Fruit fly (Drosophila melanogaster) whole organism, embryonic: Measurements from ENCODE around the gene lectin-33A.

ENCODE experiments used
- Atf6 ChIP-seq: fragments of 200-800 bp; sonication (Bioruptor generic); IDR thresholded peaks from 2 replicates; pipeline ENCODE4 v1.3.6; 2022; ENCODE audit warnings: missing biosample characterization, missing genetic modification characterization
- C15 ChIP-seq: fragments of 200-800 bp; sonication (Bioruptor generic); IDR thresholded peaks from 3 replicates; pipeline ENCODE4 v1.3.6; 2022; ENCODE audit warnings: missing biosample characterization, missing genetic modification characterization
- CG11247 ChIP-seq: fragments of 200-800 bp; sonication (Bioruptor generic); IDR thresholded peaks from 2 replicates; pipeline ENCODE4 v1.3.6; 2022; ENCODE audit warnings: missing biosample characterization, missing genetic modification characterization
- CG11504 ChIP-seq: fragments of 200-800 bp; sonication (Bioruptor generic); optimal IDR thresholded peaks from 3 replicates; lab custom pipeline; 2019; ENCODE audit warnings: missing biosample characterization, mild to moderate bottlenecking, missing genetic modification characterization, moderate library complexity
- CG11723 ChIP-seq: fragments of 200-800 bp; sonication (Bioruptor generic); optimal IDR thresholded peaks from 2 replicates; lab custom pipeline; 2017; ENCODE audit warnings: missing biosample characterization, mild to moderate bottlenecking, missing genetic modification characterization
- CG12391 ChIP-seq: fragments of 200-800 bp; sonication (Bioruptor generic); optimal IDR thresholded peaks from 3 replicates; lab custom pipeline; 2018; ENCODE audit warnings: missing biosample characterization, mild to moderate bottlenecking, missing genetic modification characterization, moderate library complexity
- CG13287 ChIP-seq: fragments of 200-800 bp; sonication (Bioruptor generic); IDR thresholded peaks from 2 replicates; pipeline ENCODE4 v1.3.6; 2022; ENCODE audit warnings: missing biosample characterization, missing genetic modification characterization; ENCODE audit not compliant: partially characterized antibody
- CG1602 ChIP-seq: fragments of 200-800 bp; sonication (Bioruptor generic); optimal IDR thresholded peaks from 3 replicates; lab custom pipeline; 2016; ENCODE audit warnings: missing biosample characterization, missing genetic modification characterization
- CG1647 ChIP-seq: fragments of 200-800 bp; sonication (Bioruptor generic); optimal IDR thresholded peaks from 3 replicates; lab custom pipeline; 2016; ENCODE audit warnings: missing biosample characterization, missing genetic modification characterization
- CG17361 ChIP-seq: fragments of 200-800 bp; sonication (Bioruptor generic); IDR thresholded peaks from 3 replicates; pipeline ENCODE4 v1.3.6; 2022; ENCODE audit warnings: missing biosample characterization, missing genetic modification characterization
- CG17568 ChIP-seq: fragments of 200-800 bp; sonication (Bioruptor generic); optimal IDR thresholded peaks from 2 replicates; lab custom pipeline; 2018; ENCODE audit warnings: missing biosample characterization, mild to moderate bottlenecking, missing genetic modification characterization, moderate library complexity
- CG17829 ChIP-seq: fragments of 200-800 bp; optimal IDR thresholded peaks from 2 replicates; lab custom pipeline; 2019; ENCODE audit warnings: missing biosample characterization, mild to moderate bottlenecking, missing genetic modification characterization, moderate library complexity
- CG2116 ChIP-seq: fragments of 200-800 bp; sonication (Bioruptor generic); optimal IDR thresholded peaks from 3 replicates; lab custom pipeline; 2018; ENCODE audit warnings: missing biosample characterization, mild to moderate bottlenecking, missing genetic modification characterization
- CG30020 ChIP-seq: fragments of 200-800 bp; optimal IDR thresholded peaks from 2 replicates; lab custom pipeline; 2019; ENCODE audit warnings: missing biosample characterization, mild to moderate bottlenecking, missing genetic modification characterization, moderate library complexity
- CG32772 ChIP-seq: fragments of 200-800 bp; sonication (Bioruptor generic); IDR thresholded peaks from 2 replicates; pipeline ENCODE4 v1.3.6; 2022; ENCODE audit warnings: missing biosample characterization, missing genetic modification characterization
- CG4424 ChIP-seq: fragments of 200-800 bp; sonication (Bioruptor generic); optimal IDR thresholded peaks from 3 replicates; lab custom pipeline; 2016; ENCODE audit warnings: missing biosample characterization, missing genetic modification characterization
- CG4820 ChIP-seq: fragments of 200-800 bp; sonication (Bioruptor generic); optimal IDR thresholded peaks from 3 replicates; lab custom pipeline; 2016; ENCODE audit warnings: missing biosample characterization, missing genetic modification characterization
- CG7357 ChIP-seq: fragments of 200-800 bp; sonication (Bioruptor generic); IDR thresholded peaks from 3 replicates; pipeline ENCODE4 v1.3.6; 2022; ENCODE audit warnings: missing biosample characterization, missing genetic modification characterization
- CG7839 ChIP-seq: fragments of 200-800 bp; sonication (Bioruptor generic); optimal IDR thresholded peaks from 3 replicates; lab custom pipeline; 2018; ENCODE audit warnings: missing biosample characterization, mild to moderate bottlenecking, missing genetic modification characterization, moderate library complexity
- CG7928 ChIP-seq: fragments of 200-800 bp; sonication (Bioruptor generic); optimal IDR thresholded peaks from 2 replicates; lab custom pipeline; 2017; ENCODE audit warnings: missing biosample characterization, mild to moderate bottlenecking, missing genetic modification characterization
- CG7963 ChIP-seq: fragments of 200-800 bp; sonication (Bioruptor generic); IDR thresholded peaks from 3 replicates; pipeline ENCODE4 v1.3.6; 2022; ENCODE audit warnings: missing biosample characterization, missing genetic modification characterization; ENCODE audit not compliant: partially characterized antibody
- CG8765 ChIP-seq: fragments of 200-800 bp; sonication (Bioruptor generic); IDR thresholded peaks from 2 replicates; pipeline ENCODE4 v1.3.6; 2022; ENCODE audit warnings: missing biosample characterization, missing genetic modification characterization
- CG9876 ChIP-seq: fragments of 200-800 bp; sonication (Bioruptor generic); optimal IDR thresholded peaks from 2 replicates; lab custom pipeline; 2016; ENCODE audit warnings: missing biosample characterization, missing genetic modification characterization
- Elba2 ChIP-seq: fragments of 200-800 bp; sonication (Bioruptor generic); optimal IDR thresholded peaks from 3 replicates; lab custom pipeline; 2016; ENCODE audit warnings: missing biosample characterization, missing genetic modification characterization
- Ets65A ChIP-seq: fragments of 200-800 bp; sonication (Bioruptor generic); peaks from one replicate; lab custom pipeline; 2016; ENCODE audit warnings: missing biosample characterization, missing genetic modification characterization
- Gug ChIP-seq: fragments of 200-800 bp; sonication (Bioruptor generic); IDR thresholded peaks from 4 replicates; pipeline ENCODE4 v1.3.6; 2022; ENCODE audit warnings: missing biosample characterization, missing genetic modification characterization
- MESR4 ChIP-seq: fragments of 200-800 bp; sonication (Bioruptor generic); optimal IDR thresholded peaks from 2 replicates; lab custom pipeline; 2018; ENCODE audit warnings: missing biosample characterization, mild to moderate bottlenecking, missing genetic modification characterization, moderate library complexity
- PHDP ChIP-seq: fragments of 200-800 bp; sonication (Bioruptor generic); optimal IDR thresholded peaks from 3 replicates; lab custom pipeline; 2018; ENCODE audit warnings: missing biosample characterization, mild to moderate bottlenecking, missing genetic modification characterization, moderate library complexity
- Rx ChIP-seq: fragments of 200-800 bp; sonication (Bioruptor generic); IDR thresholded peaks from 2 replicates; pipeline ENCODE4 v1.3.6; 2022; ENCODE audit warnings: missing biosample characterization, missing genetic modification characterization
- Usf ChIP-seq: fragments of 200-800 bp; sonication (Bioruptor generic); optimal IDR thresholded peaks from 2 replicates; lab custom pipeline; 2017; ENCODE audit warnings: missing genotype, missing biosample characterization, missing genetic modification characterization
- Xrp1 ChIP-seq: fragments of 200-800 bp; sonication (Bioruptor generic); IDR thresholded peaks from 2 replicates; pipeline ENCODE4 v1.3.6; 2022; ENCODE audit warnings: missing biosample characterization, missing genetic modification characterization
- ab ChIP-seq: fragments of 200-800 bp; sonication (Bioruptor generic); optimal IDR thresholded peaks from 2 replicates; lab custom pipeline; 2016; ENCODE audit warnings: missing biosample characterization, missing genetic modification characterization
- chm ChIP-seq: fragments of 200-800 bp; sonication (Bioruptor generic); IDR thresholded peaks from 2 replicates; pipeline ENCODE4 v1.3.6; 2022; ENCODE audit warnings: missing biosample characterization, missing genetic modification characterization
- chn ChIP-seq: fragments of 200-800 bp; sonication (Bioruptor generic); optimal IDR thresholded peaks from 2 replicates; lab custom pipeline; 2016; ENCODE audit warnings: missing biosample characterization, missing genetic modification characterization
- ci ChIP-seq: fragments of 200-800 bp; sonication (Bioruptor generic); IDR thresholded peaks from 3 replicates; pipeline ENCODE4 v1.3.6; 2022; ENCODE audit warnings: missing biosample characterization, missing genetic modification characterization
- crol ChIP-seq: fragments of 200-800 bp; sonication (Bioruptor generic); IDR thresholded peaks from 2 replicates; pipeline ENCODE4 v1.3.6; 2022; ENCODE audit warnings: missing biosample characterization, missing genetic modification characterization
- dimm ChIP-seq: fragments of 200-800 bp; sonication (Bioruptor generic); IDR thresholded peaks from 2 replicates; pipeline ENCODE4 v1.3.6; 2022; ENCODE audit warnings: missing biosample characterization, missing genetic modification characterization
- ems ChIP-seq: fragments of 200-800 bp; sonication (Bioruptor generic); optimal IDR thresholded peaks from 3 replicates; lab custom pipeline; 2016; ENCODE audit warnings: missing biosample characterization, missing genetic modification characterization
- fd64A ChIP-seq: fragments of 200-800 bp; sonication (Bioruptor generic); optimal IDR thresholded peaks from 3 replicates; lab custom pipeline; 2018; ENCODE audit warnings: missing biosample characterization, mild to moderate bottlenecking, missing genetic modification characterization
- hbn ChIP-seq: fragments of 200-800 bp; sonication (Bioruptor generic); IDR thresholded peaks from 2 replicates; pipeline ENCODE4 v1.3.6; 2022; ENCODE audit warnings: missing biosample characterization, missing genetic modification characterization; ENCODE audit not compliant: partially characterized antibody
- inv ChIP-seq: fragments of 200-800 bp; sonication (Bioruptor generic); IDR thresholded peaks from 2 replicates; pipeline ENCODE4 v1.3.6; 2022; ENCODE audit warnings: missing biosample characterization, missing genetic modification characterization; ENCODE audit not compliant: partially characterized antibody
- jumu ChIP-seq: fragments of 200-800 bp; sonication (Bioruptor generic); optimal IDR thresholded peaks from 3 replicates; lab custom pipeline; 2016; ENCODE audit warnings: missing biosample characterization, missing genetic modification characterization
- lov ChIP-seq, 2 experiments: fragments of 200-800 bp in 1 of 2; fragments of >200 bp in 1 of 2; sonication (Bioruptor generic) in 1 of 2; IDR thresholded peaks in 1 of 2; optimal IDR thresholded peaks in 1 of 2; 2 replicates in 1 of 2; 3 replicates in 1 of 2; pipeline versions ENCODE4 v1.3.6 to Lab custom; 2017 to 2022; ENCODE audit warnings: missing biosample characterization in 1 of 2, missing genetic modification characterization in 1 of 2
- mirr ChIP-seq: fragments of 200-800 bp; sonication (Bioruptor generic); optimal IDR thresholded peaks from 3 replicates; lab custom pipeline; 2018; ENCODE audit warnings: missing biosample characterization, mild to moderate bottlenecking, missing genetic modification characterization
- row ChIP-seq: fragments of 200-800 bp; sonication (Bioruptor generic); IDR thresholded peaks from 3 replicates; pipeline ENCODE4 v1.3.6; 2022; ENCODE audit warnings: missing biosample characterization, missing genetic modification characterization
- slbo ChIP-seq: fragments of 200-800 bp; sonication (Bioruptor generic); IDR thresholded peaks from 2 replicates; pipeline ENCODE4 v1.3.6; 2022; ENCODE audit warnings: missing biosample characterization, missing genetic modification characterization
- slou ChIP-seq: fragments of 200-800 bp; sonication (Bioruptor generic); optimal IDR thresholded peaks from 3 replicates; lab custom pipeline; 2016; ENCODE audit warnings: missing biosample characterization, missing genetic modification characterization
- tna ChIP-seq: fragments of 200-800 bp; sonication (Bioruptor generic); IDR thresholded peaks from 2 replicates; pipeline ENCODE4 v1.3.6; 2022; ENCODE audit warnings: missing biosample characterization, missing genetic modification characterization; ENCODE audit not compliant: partially characterized antibody
- tx ChIP-seq: fragments of 200-800 bp; sonication (Bioruptor generic); optimal IDR thresholded peaks from 2 replicates; lab custom pipeline; 2016; ENCODE audit warnings: missing biosample characterization, missing genetic modification characterization
- zf30C ChIP-seq: fragments of 200-800 bp; sonication (Bioruptor generic); optimal IDR thresholded peaks from 3 replicates; lab custom pipeline; 2018; ENCODE audit warnings: missing biosample characterization, mild to moderate bottlenecking, missing genetic modification characterization

lectin-33A gene

DNA sequence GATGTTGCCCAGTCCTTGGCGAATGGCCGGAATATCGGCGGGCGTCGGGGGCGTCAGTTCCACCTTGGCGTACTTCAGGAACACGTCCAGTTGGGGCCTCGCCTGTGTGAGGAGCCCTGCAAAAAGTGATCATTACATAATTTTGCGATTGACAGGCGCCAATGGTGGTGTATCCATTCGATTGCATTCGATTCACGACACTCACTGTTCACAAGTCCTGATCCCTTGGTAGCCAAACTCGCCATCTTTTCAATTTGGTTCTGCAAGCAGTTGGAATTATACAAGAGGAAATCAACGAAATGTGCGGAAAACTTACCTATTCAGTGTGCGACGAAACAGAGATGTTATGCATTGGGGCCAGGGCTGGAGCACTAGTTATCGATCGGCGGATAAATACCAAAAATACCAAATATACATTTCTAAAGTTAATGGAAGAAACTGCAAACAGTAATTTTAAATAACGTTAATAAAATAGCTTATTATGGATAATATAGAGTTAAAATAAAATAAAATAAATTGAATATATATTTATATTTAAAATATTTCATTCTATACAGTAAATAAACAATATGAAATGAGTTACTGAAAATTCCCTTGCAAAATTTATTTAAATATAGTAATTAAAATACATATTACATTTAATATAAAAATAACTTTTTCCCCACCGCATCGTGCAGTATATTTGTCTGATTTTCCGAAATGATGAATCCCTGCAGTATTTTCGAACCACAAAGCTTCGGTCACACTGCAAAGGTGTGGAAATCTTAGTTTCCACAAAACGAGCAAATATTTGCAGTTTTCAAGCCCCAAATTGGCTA, 25.6 kb upstream of the lectin-33A start, which contains the start of the genes ATPsynG and SCAR (continued):
- no peak for TF ChIP-seq CG4424
- no peak for TF ChIP-seq CG32772 (GFP tag; lab: Robert Waterston, UW)
- TF ChIP-seq jumu (GFP tag; lab: Kevin White, UChicago) = no peak
- TF ChIP-seq CG1602 = no peak
- TF ChIP-seq chn (GFP tag; lab: Kevin White, UChicago) = no peak
- TF ChIP-seq CG11504 (tag; lab: Kevin White, UChicago) = no peak
- TF ChIP-seq Gug (GFP tag; lab: Robert Waterston, UW) = no peak
- no peak for TF ChIP-seq CG9876
- TF ChIP-seq fd64A = no peak
- TF ChIP-seq CG17568 (GFP tag; lab: Kevin White, UChicago) = no peak
- TF ChIP-seq CG11247 (GFP tag; lab: Robert Waterston, UW) = no peak
- no peak for TF ChIP-seq C15 (GFP tag; lab: Robert Waterston, UW)
- peak; percentile 49; the same call in 2 of the 3 replicates for TF ChIP-seq CG17361
- TF ChIP-seq CG7357 (GFP tag; lab: Robert Waterston, UW) = no peak
- no peak for TF ChIP-seq CG4820 (GFP tag; lab: Kevin White, UChicago)
- peak; percentile 44 for TF ChIP-seq CG12391 (tag; lab: Kevin White, UChicago)
- no peak for TF ChIP-seq crol (GFP tag; lab: Robert Waterston, UW)
- TF ChIP-seq CG7839 (tag; lab: Kevin White, UChicago) = no peak
- TF ChIP-seq CG7928 = peak; percentile 92
- TF ChIP-seq CG17829 (tag; lab: Kevin White, UChicago) = peak; percentile 22
- TF ChIP-seq CG7963 (GFP tag; lab: Robert Waterston, UW) = no peak
- no peak for TF ChIP-seq chm (GFP tag; lab: Robert Waterston, UW)
- no peak for TF ChIP-seq mirr (GFP tag; lab: Kevin White, UChicago)
- peak; percentile 94 for TF ChIP-seq MESR4 (GFP tag; lab: Kevin White, UChicago)
- TF ChIP-seq Xrp1 (GFP tag; lab: Robert Waterston, UW) = no peak
- no peak for TF ChIP-seq dimm (GFP tag; lab: Robert Waterston, UW)
- TF ChIP-seq PHDP (tag; lab: Kevin White, UChicago) = no peak
- no peak for TF ChIP-seq Atf6 (GFP tag; lab: Robert Waterston, UW)
- peak; percentile 58 for TF ChIP-seq CG30020 (tag; lab: Kevin White, UChicago)
- TF ChIP-seq CG1647 (GFP tag; lab: Kevin White, UChicago) = no peak
- TF ChIP-seq Rx (GFP tag; lab: Robert Waterston, UW) = no peak
- peak; percentile 51; the same call in 1 of the 3 replicates for TF ChIP-seq row (GFP tag; lab: Robert Waterston, UW)
- TF ChIP-seq lov (optimal IDR thresholded peaks at IDR 0.05; lab: Kevin White, UChicago) = no peak
- TF ChIP-seq lov (GFP tag; IDR thresholded peaks at IDR 0.05; lab: Robert Waterston, UW) = no peak
- TF ChIP-seq slou (GFP tag; lab: Kevin White, UChicago) = no peak
- peak; percentile 29 for TF ChIP-seq Ets65A (GFP tag; lab: Kevin White, UChicago)
- no peak for TF ChIP-seq CG13287 (GFP tag; lab: Robert Waterston, UW)
- TF ChIP-seq CG8765 (GFP tag; lab: Robert Waterston, UW) = no peak
- no peak for TF ChIP-seq ab (GFP tag; lab: Kevin White, UChicago)
- peak; percentile 48 for TF ChIP-seq CG2116 (GFP tag; lab: Kevin White, UChicago)
- no peak for TF ChIP-seq inv (GFP tag; lab: Robert Waterston, UW)
- TF ChIP-seq ems (GFP tag; lab: Kevin White, UChicago) = no peak
- no peak for TF ChIP-seq zf30C (GFP tag; lab: Kevin White, UChicago)
- TF ChIP-seq ci (GFP tag; lab: Robert Waterston, UW) = no peak
- no peak for TF ChIP-seq tna (GFP tag; lab: Robert Waterston, UW)
- TF ChIP-seq Usf (GFP tag; lab: Kevin White, UChicago) = no peak
- TF ChIP-seq slbo (GFP tag; lab: Robert Waterston, UW) = no peak
- no peak for TF ChIP-seq tx (GFP tag; lab: Kevin White, UChicago)
- TF ChIP-seq hbn = no peak
- no peak for TF ChIP-seq CG11723 (GFP tag; lab: Kevin White, UChicago)
- TF ChIP-seq Elba2 = peak; percentile 50
